Worm (Caenorhabditis elegans): ENCODE measurements around the gene mmab-1.

DNA sequence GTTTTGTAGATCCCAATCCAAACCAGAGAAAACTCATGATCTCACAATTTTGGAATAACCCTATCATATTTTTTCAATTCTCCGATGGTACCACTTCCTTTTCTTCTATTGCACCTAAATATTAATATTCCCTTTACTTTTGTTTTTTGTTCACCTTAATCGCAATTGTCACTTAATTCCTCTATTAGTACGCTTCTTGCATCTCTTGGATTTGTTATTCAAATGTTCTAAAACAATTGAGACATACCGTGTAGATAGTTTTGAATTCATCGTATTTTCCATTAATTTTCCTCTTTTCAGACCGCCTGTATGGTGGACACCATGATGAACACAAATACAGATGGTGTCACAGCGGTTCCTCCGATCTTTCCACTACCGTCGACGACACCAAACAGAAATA lies 29.9 kb upstream of the mmab-1 start, which contains the start of gene flh-2:
- TF ChIP-seq snpc-4 (tag; optimal IDR thresholded peaks at IDR 0.05) (no peak), ztf-11 (tag; optimal IDR thresholded peaks at IDR 0.05) (no peak), nhr-28 (tag; optimal IDR thresholded peaks at IDR 0.05) (no peak), sptf-1 (tag; optimal IDR thresholded peaks at IDR 0.05) (no peak), lsy-2 (tag; optimal IDR thresholded peaks at IDR 0.05) (no peak), elt-3 (tag; optimal IDR thresholded peaks at IDR 0.05) (no peak), blmp-1 (tag; optimal IDR thresholded peaks at IDR 0.05) (no peak), nhr-2 (tag; optimal IDR thresholded peaks at IDR 0.05) (no peak), nhr-76 (tag; optimal IDR thresholded peaks at IDR 0.05) (no peak), pha-4 (tag; optimal IDR thresholded peaks at IDR 0.05) (no peak)
